Fruit fly (Drosophila melanogaster) whole organism, embryonic: ENCODE measurements around the gene CG6749.
A peak's percentile ranks its signal among the peaks of the same experiment; 100 is the strongest.

ENCODE experiments used
- CG15479 ChIP-seq: fragments of 200-800 bp; sonication (Bioruptor generic); optimal IDR thresholded peaks from 3 replicates; lab custom pipeline; 2019; ENCODE audit warnings: missing biosample characterization, mild to moderate bottlenecking, missing genetic modification characterization, moderate library complexity
- Hand ChIP-seq: fragments of 200-800 bp; sonication (Bioruptor generic); optimal IDR thresholded peaks from 2 replicates; lab custom pipeline; 2017; ENCODE audit warnings: mild to moderate bottlenecking, missing biosample characterization, missing genetic modification reagents, missing genetic modification characterization
- Scr ChIP-seq: fragments of 200-800 bp; sonication (Bioruptor generic); IDR thresholded peaks from 2 replicates; pipeline ENCODE4 v1.3.6; 2022; ENCODE audit warnings: missing biosample characterization, missing genetic modification characterization; ENCODE audit not compliant: partially characterized antibody
- az2 ChIP-seq: fragments of 200-800 bp; sonication (Bioruptor generic); optimal IDR thresholded peaks from 3 replicates; lab custom pipeline; 2016; ENCODE audit warnings: missing biosample characterization, missing genetic modification characterization
- hb ChIP-seq: fragments of 200-800 bp; sonication (Bioruptor generic); IDR thresholded peaks from 3 replicates; pipeline ENCODE4 v1.3.6; 2022; ENCODE audit warnings: missing biosample characterization, missing genetic modification characterization; ENCODE audit not compliant: partially characterized antibody
- mirr ChIP-seq: fragments of 200-800 bp; sonication (Bioruptor generic); optimal IDR thresholded peaks from 3 replicates; lab custom pipeline; 2018; ENCODE audit warnings: missing biosample characterization, mild to moderate bottlenecking, missing genetic modification characterization
- sob ChIP-seq: fragments of 200-800 bp; sonication (Bioruptor generic); IDR thresholded peaks from 2 replicates; pipeline ENCODE4 v1.3.6; 2022; ENCODE audit warnings: missing biosample characterization, missing genetic modification characterization

DNA sequence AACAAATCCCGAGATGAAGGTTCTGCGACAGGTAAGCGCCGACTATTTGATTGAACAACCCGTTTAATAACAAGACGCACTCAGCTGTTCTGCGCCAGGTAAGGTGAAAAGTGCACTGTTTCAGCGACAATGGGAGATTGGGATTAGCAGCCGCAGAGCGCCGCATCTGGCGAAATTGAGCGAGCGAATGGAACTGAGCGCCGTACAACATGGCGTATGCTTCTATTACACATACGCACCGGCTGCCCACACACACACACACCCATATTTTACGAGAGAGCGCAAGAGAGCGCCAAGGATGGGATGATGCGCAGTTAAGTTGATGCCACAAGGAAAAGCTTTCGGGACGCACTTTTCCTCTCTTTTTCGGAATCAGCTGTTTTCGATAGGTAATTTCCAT, 38.4 kb downstream of the CG6749 start:
- no peak for TF ChIP-seq CG15479
- TF ChIP-seq hb (GFP tag; lab: Robert Waterston, UW) = no peak
- TF ChIP-seq az2 = no peak
- no peak for TF ChIP-seq Scr (GFP tag; lab: Robert Waterston, UW)
- TF ChIP-seq mirr (GFP tag; lab: Kevin White, UChicago) = peak; percentile 15
- no peak for TF ChIP-seq sob
- no peak for TF ChIP-seq Hand
